Worm (Caenorhabditis elegans) whole organism, midembryonic: ENCODE data around the gene C18F10.7.

Source experiments
- T22C8.4 ChIP-seq: fragments of 200-800 bp; sonication (Bioruptor generic); IDR thresholded peaks from 2 replicates; pipeline ENCODE4 v1.3.6; 2022; ENCODE audit warnings: missing genetic modification characterization, missing compliant biosample characterization
- cog-1 ChIP-seq: sonication (generic microtip); optimal IDR thresholded peaks from 2 replicates; lab custom pipeline; 2016; ENCODE audit warnings: missing genetic modification characterization, missing compliant biosample characterization
- med-1 ChIP-seq: sonication (generic microtip); optimal IDR thresholded peaks from 2 replicates; lab custom pipeline; 2017; ENCODE audit warnings: missing genetic modification characterization, mild to moderate bottlenecking, missing compliant biosample characterization, antibody characterized with exemption, missing genetic modification reagents; ENCODE audit not compliant: insufficient read depth
- ztf-23 ChIP-seq: fragments of 200-800 bp; sonication (Bioruptor generic); IDR thresholded peaks from 2 replicates; pipeline ENCODE4 v1.3.6; 2022; ENCODE audit warnings: missing genetic modification reagents, missing genetic modification characterization, missing compliant biosample characterization
- ztf-29 ChIP-seq: fragments of 200-800 bp; sonication (Bioruptor generic); IDR thresholded peaks from 2 replicates; pipeline ENCODE4 v1.3.6; 2022; ENCODE audit warnings: missing genetic modification reagents, missing genetic modification characterization, missing compliant biosample characterization

- TF ChIP-seq ztf-29 (GFP tag; lab: Robert Waterston, UW): no peak
- TF ChIP-seq cog-1 (tag; lab: Kevin White, UChicago): no peak
- TF ChIP-seq T22C8.4 (GFP tag; lab: Robert Waterston, UW): no peak
- no peak for TF ChIP-seq med-1 (GFP tag; lab: Kevin White, UChicago)
- no peak for TF ChIP-seq ztf-23
These were observed 5.3 kb downstream of the C18F10.7 start, which contains the start of gene C18F10.2 for ce11 chrIII:6272868-6273267.
